Fruit fly (Drosophila melanogaster) whole organism, embryonic: ENCODE results near the gene unk.
A peak's percentile ranks its signal among the peaks of the same experiment; 100 is the strongest.

Source experiments
- BEAF-32 ChIP-seq: fragments of 200-800 bp; sonication (Bioruptor generic); optimal IDR thresholded peaks from 3 replicates; lab custom pipeline; 2017; ENCODE audit warnings: missing biosample characterization, missing genetic modification characterization, mild to moderate bottlenecking, moderate library complexity, missing genetic modification reagents
- CG11398 ChIP-seq: fragments of 200-800 bp; sonication (Bioruptor generic); optimal IDR thresholded peaks from 2 replicates; lab custom pipeline; 2016; ENCODE audit warnings: missing biosample characterization, missing genetic modification characterization
- CG12236 ChIP-seq: fragments of 200-800 bp; sonication (Bioruptor generic); optimal IDR thresholded peaks from 2 replicates; lab custom pipeline; 2016; ENCODE audit warnings: missing biosample characterization, missing genetic modification characterization
- CG12942 ChIP-seq: fragments of 200-800 bp; sonication (Bioruptor generic); optimal IDR thresholded peaks from 3 replicates; lab custom pipeline; 2016; ENCODE audit warnings: missing biosample characterization, missing genetic modification characterization
- CG15073 ChIP-seq: fragments of 200-800 bp; sonication (Bioruptor generic); optimal IDR thresholded peaks from 2 replicates; lab custom pipeline; 2016; ENCODE audit warnings: missing biosample characterization, missing genetic modification characterization
- CG15514 ChIP-seq: fragments of 200-800 bp; sonication (Bioruptor generic); optimal IDR thresholded peaks from 3 replicates; lab custom pipeline; 2017; ENCODE audit warnings: missing biosample characterization, missing genetic modification characterization, mild to moderate bottlenecking, moderate library complexity, missing genetic modification reagents
- CG15601 ChIP-seq: fragments of 200-800 bp; sonication (Bioruptor generic); optimal IDR thresholded peaks from 3 replicates; lab custom pipeline; 2019; ENCODE audit warnings: missing biosample characterization, mild to moderate bottlenecking, missing genetic modification characterization, moderate library complexity
- CG15696 ChIP-seq: fragments of 200-800 bp; sonication (Bioruptor generic); optimal IDR thresholded peaks from 2 replicates; lab custom pipeline; 2019; ENCODE audit warnings: missing biosample characterization, mild to moderate bottlenecking, missing genetic modification characterization, moderate library complexity
- CG2712 ChIP-seq: fragments of 200-800 bp; optimal IDR thresholded peaks from 3 replicates; lab custom pipeline; 2019; ENCODE audit warnings: missing biosample characterization, mild to moderate bottlenecking, missing genetic modification characterization, moderate library complexity
- CG34224 ChIP-seq: fragments of 200-800 bp; sonication (Bioruptor generic); IDR thresholded peaks from 3 replicates; pipeline ENCODE4 v1.3.6; 2022; ENCODE audit warnings: missing biosample characterization, missing genetic modification characterization; ENCODE audit not compliant: partially characterized antibody
- CG4707 ChIP-seq: fragments of 200-800 bp; sonication (Bioruptor generic); optimal IDR thresholded peaks from 2 replicates; lab custom pipeline; 2018; ENCODE audit warnings: missing biosample characterization, mild to moderate bottlenecking, missing genetic modification characterization, moderate library complexity
- CG7839 ChIP-seq: fragments of 200-800 bp; sonication (Bioruptor generic); optimal IDR thresholded peaks from 3 replicates; lab custom pipeline; 2018; ENCODE audit warnings: missing biosample characterization, mild to moderate bottlenecking, missing genetic modification characterization, moderate library complexity
- CG8089 ChIP-seq: fragments of 200-800 bp; sonication (Bioruptor generic); optimal IDR thresholded peaks from 3 replicates; lab custom pipeline; 2016; ENCODE audit warnings: missing biosample characterization, missing genetic modification characterization
- CG8478 ChIP-seq: fragments of >200 bp; optimal IDR thresholded peaks from 2 replicates; lab custom pipeline; 2018
- CHES-1-like ChIP-seq: fragments of 200-800 bp; sonication (Bioruptor generic); optimal IDR thresholded peaks from 2 replicates; lab custom pipeline; 2016; ENCODE audit warnings: missing biosample characterization, missing genetic modification characterization
- CTCF ChIP-seq: fragments of 200-800 bp; sonication (Bioruptor generic); optimal IDR thresholded peaks from 2 replicates; lab custom pipeline; 2017; ENCODE audit warnings: missing biosample characterization, mild to moderate bottlenecking, missing genetic modification characterization, moderate library complexity
- Chrac-16 ChIP-seq: fragments of 200-800 bp; sonication (Bioruptor generic); optimal IDR thresholded peaks from 3 replicates; lab custom pipeline; 2016; ENCODE audit warnings: missing biosample characterization, missing genetic modification characterization
- D ChIP-seq, 2 experiments: fragments of 200-800 bp in 1 of 2; fragments of >200 bp in 1 of 2; sonication (Bioruptor generic) in 1 of 2; optimal IDR thresholded peaks; 2 replicates in 1 of 2; 3 replicates in 1 of 2; lab custom pipeline; 2017; ENCODE audit warnings: mild to moderate bottlenecking in 1 of 2, missing biosample characterization in 1 of 2, missing genetic modification characterization in 1 of 2, missing genetic modification reagents in 1 of 2
- D19B ChIP-seq: fragments of 200-800 bp; sonication (Bioruptor generic); optimal IDR thresholded peaks from 2 replicates; lab custom pipeline; 2017; ENCODE audit warnings: missing biosample characterization, mild to moderate bottlenecking, missing genetic modification characterization
- Elba2 ChIP-seq: fragments of 200-800 bp; sonication (Bioruptor generic); optimal IDR thresholded peaks from 3 replicates; lab custom pipeline; 2016; ENCODE audit warnings: missing biosample characterization, missing genetic modification characterization
- Ets97D ChIP-seq: fragments of 200-800 bp; sonication (Bioruptor generic); optimal IDR thresholded peaks from 3 replicates; lab custom pipeline; 2016; ENCODE audit warnings: missing biosample characterization, missing genetic modification characterization
- Gug ChIP-seq: fragments of 200-800 bp; sonication (Bioruptor generic); IDR thresholded peaks from 4 replicates; pipeline ENCODE4 v1.3.6; 2022; ENCODE audit warnings: missing biosample characterization, missing genetic modification characterization
- HLH4C ChIP-seq: fragments of 200-800 bp; sonication (Bioruptor generic); IDR thresholded peaks from 3 replicates; pipeline ENCODE4 v1.3.6; 2022; ENCODE audit warnings: missing biosample characterization, missing genetic modification characterization; ENCODE audit not compliant: partially characterized antibody
- Hey ChIP-seq: fragments of 200-800 bp; sonication (Bioruptor generic); optimal IDR thresholded peaks from 3 replicates; lab custom pipeline; 2018; ENCODE audit warnings: missing biosample characterization, mild to moderate bottlenecking, missing genetic modification characterization
- HmgZ ChIP-seq: fragments of 200-800 bp; sonication (Bioruptor generic); optimal IDR thresholded peaks from 2 replicates; lab custom pipeline; 2018; ENCODE audit warnings: missing biosample characterization, mild to moderate bottlenecking, missing genetic modification characterization
- MBD-R2 ChIP-seq: fragments of 200-800 bp; sonication (Bioruptor generic); IDR thresholded peaks from 2 replicates; pipeline ENCODE4 v1.3.6; 2022; ENCODE audit warnings: missing biosample characterization, missing genetic modification characterization
- Med ChIP-seq: fragments of 200-800 bp; sonication (Bioruptor generic); peaks from one replicate; lab custom pipeline; 2016; ENCODE audit warnings: missing biosample characterization, missing genetic modification characterization, mild to moderate bottlenecking, inconsistent platforms, moderate library complexity
- Myb ChIP-seq: fragments of 200-800 bp; sonication (Bioruptor generic); optimal IDR thresholded peaks from 2 replicates; lab custom pipeline; 2016; ENCODE audit warnings: missing biosample characterization, missing genetic modification characterization
- Oaz ChIP-seq: fragments of 200-800 bp; sonication (Bioruptor generic); IDR thresholded peaks from 2 replicates; pipeline ENCODE4 v1.3.6; 2022; ENCODE audit warnings: missing biosample characterization, missing genetic modification characterization
- Sry-β ChIP-seq: fragments of 200-800 bp; sonication (Bioruptor generic); optimal IDR thresholded peaks from 2 replicates; lab custom pipeline; 2018; ENCODE audit warnings: missing biosample characterization, mild to moderate bottlenecking, missing genetic modification characterization, moderate library complexity
- Trl ChIP-seq, 3 experiments: fragments of >200 bp in 2 of 3; fragments of 200-800 bp in 1 of 3; sonication (Bioruptor generic) in 1 of 3; optimal IDR thresholded peaks; 2 replicates in 1 of 3; 3 replicates in 2 of 3; lab custom pipeline; 2016 to 2017; ENCODE audit warnings: missing biosample characterization in 1 of 3, missing genetic modification characterization in 1 of 3
- al ChIP-seq: fragments of 200-800 bp; sonication (Bioruptor generic); IDR thresholded peaks from 2 replicates; pipeline ENCODE4 v1.3.6; 2022; ENCODE audit warnings: missing biosample characterization, missing genetic modification characterization
- crc ChIP-seq: fragments of 200-800 bp; sonication (Bioruptor generic); optimal IDR thresholded peaks from 2 replicates; lab custom pipeline; 2016; ENCODE audit warnings: missing biosample characterization, missing genetic modification characterization
- gcm ChIP-seq: fragments of 200-800 bp; sonication (Bioruptor generic); optimal IDR thresholded peaks from 2 replicates; lab custom pipeline; 2019; ENCODE audit warnings: missing biosample characterization, mild to moderate bottlenecking, missing genetic modification characterization, moderate library complexity
- gt ChIP-seq: fragments of 200-800 bp; sonication (Bioruptor generic); IDR thresholded peaks from 2 replicates; pipeline ENCODE4 v1.3.6; 2022; ENCODE audit warnings: missing biosample characterization, missing genetic modification characterization
- ind ChIP-seq: fragments of 200-800 bp; sonication (Bioruptor generic); optimal IDR thresholded peaks from 3 replicates; lab custom pipeline; 2016; ENCODE audit warnings: missing biosample characterization, missing genetic modification characterization
- kay ChIP-seq: fragments of 200-800 bp; sonication (Bioruptor generic); optimal IDR thresholded peaks from 2 replicates; lab custom pipeline; 2016; ENCODE audit warnings: missing biosample characterization, missing genetic modification characterization
- knrl ChIP-seq: fragments of 200-800 bp; sonication (Bioruptor generic); IDR thresholded peaks from 3 replicates; pipeline ENCODE4 v1.3.6; 2022; ENCODE audit warnings: missing biosample characterization, missing genetic modification characterization; ENCODE audit not compliant: partially characterized antibody
- lmd ChIP-seq: fragments of 200-800 bp; sonication (Bioruptor generic); IDR thresholded peaks from 2 replicates; pipeline ENCODE4 v1.3.6; 2022; ENCODE audit warnings: missing biosample characterization, missing genetic modification characterization
- mld ChIP-seq: fragments of 200-800 bp; sonication (Bioruptor generic); IDR thresholded peaks from 3 replicates; pipeline ENCODE4 v1.3.6; 2022; ENCODE audit warnings: missing biosample characterization, missing genetic modification characterization; ENCODE audit not compliant: partially characterized antibody
- nom ChIP-seq: fragments of 200-800 bp; sonication (Bioruptor generic); optimal IDR thresholded peaks from 2 replicates; lab custom pipeline; 2017; ENCODE audit warnings: missing biosample characterization, missing genetic modification characterization, mild to moderate bottlenecking, moderate library complexity, missing genetic modification reagents
- oc ChIP-seq: fragments of 200-800 bp; sonication (Bioruptor generic); optimal IDR thresholded peaks from 2 replicates; lab custom pipeline; 2018; ENCODE audit warnings: missing biosample characterization, mild to moderate bottlenecking, missing genetic modification characterization, moderate library complexity
- pan ChIP-seq, 4 experiments: fragments of >200 bp in 3 of 4; fragments of 200-800 bp in 1 of 4; sonication (Bioruptor generic) in 1 of 4; optimal IDR thresholded peaks in 3 of 4; IDR thresholded peaks in 1 of 4; 2 replicates each; pipeline versions ENCODE4 v1.3.6 to Lab custom; 2017 to 2022; ENCODE audit warnings: missing biosample characterization in 2 of 4, missing genetic modification characterization in 2 of 4, mixed read lengths in 1 of 4
- sens ChIP-seq: fragments of 200-800 bp; sonication (Bioruptor generic); peaks from one replicate; lab custom pipeline; 2016; ENCODE audit warnings: missing biosample characterization, missing genetic modification characterization
- slbo ChIP-seq: fragments of 200-800 bp; sonication (Bioruptor generic); IDR thresholded peaks from 2 replicates; pipeline ENCODE4 v1.3.6; 2022; ENCODE audit warnings: missing biosample characterization, missing genetic modification characterization
- vnd ChIP-seq: fragments of 200-800 bp; sonication (Bioruptor generic); IDR thresholded peaks from 3 replicates; pipeline ENCODE4 v1.3.6; 2022; ENCODE audit warnings: missing biosample characterization, missing genetic modification characterization; ENCODE audit not compliant: partially characterized antibody
- vvl ChIP-seq: fragments of 200-800 bp; sonication (Bioruptor generic); IDR thresholded peaks from 2 replicates; pipeline ENCODE4 v1.3.6; 2022; ENCODE audit warnings: missing biosample characterization, missing genetic modification characterization
- wek ChIP-seq: fragments of 200-800 bp; sonication (Bioruptor generic); optimal IDR thresholded peaks from 3 replicates; lab custom pipeline; 2018; ENCODE audit warnings: missing biosample characterization, mild to moderate bottlenecking, missing genetic modification characterization, moderate library complexity
- z ChIP-seq: fragments of 200-800 bp; sonication (Bioruptor generic); IDR thresholded peaks from 3 replicates; pipeline ENCODE4 v1.3.6; 2022; ENCODE audit warnings: missing biosample characterization, missing genetic modification characterization

unk gene

DNA sequence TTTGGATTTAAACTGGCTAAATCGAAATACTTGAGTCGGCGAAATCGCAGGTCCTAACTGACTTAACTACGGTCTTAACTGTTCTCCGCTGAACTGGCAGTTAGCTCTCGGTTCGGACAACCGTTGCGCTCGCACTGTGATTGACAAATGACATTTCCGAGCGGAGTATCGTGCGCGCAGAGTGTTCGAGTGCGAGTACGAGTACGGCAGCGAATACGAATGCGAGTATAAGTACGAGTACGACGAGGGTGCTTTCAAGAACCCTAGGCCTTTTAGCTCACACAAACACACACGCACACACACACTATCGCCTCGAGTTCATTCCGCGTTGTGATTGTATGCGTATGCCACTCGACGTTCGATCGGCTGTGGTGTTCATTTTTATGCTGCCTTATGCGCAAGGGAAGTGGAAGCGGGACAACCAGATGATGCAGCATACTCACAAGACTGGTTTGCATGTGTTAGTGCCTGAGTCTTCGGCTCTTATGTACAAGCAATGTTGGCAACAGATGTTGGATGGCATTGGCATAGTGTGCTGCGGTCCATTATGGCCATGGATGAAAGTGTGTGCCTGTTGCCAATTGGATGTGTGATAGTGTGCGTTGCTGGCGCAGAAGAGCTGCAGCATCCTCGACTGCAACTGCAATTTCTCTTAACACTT, 15.9 kb downstream of the unk start, which contains the start of gene hh (continued):
- TF ChIP-seq CG12236 (GFP tag; lab: Kevin White, UChicago), result peak; percentile 81
- peak; percentile 43 for TF ChIP-seq gcm
- TF ChIP-seq Sry-β (GFP tag; lab: Kevin White, UChicago), result no peak
- TF ChIP-seq CG8089, result no peak
- no peak for TF ChIP-seq wek (GFP tag; lab: Kevin White, UChicago)
- TF ChIP-seq CG4707 (GFP tag; lab: Kevin White, UChicago), result no peak
- TF ChIP-seq CG15073 (GFP tag; lab: Kevin White, UChicago), result no peak
- TF ChIP-seq CG34224, result no peak
- TF ChIP-seq Oaz (GFP tag; lab: Robert Waterston, UW), result no peak
- 0 out of 2 replicates have a peak, but pooled peaks have one; percentile 24 for TF ChIP-seq vvl (GFP tag; lab: Robert Waterston, UW)
- peak; percentile 98 for TF ChIP-seq D (optimal IDR thresholded peaks at IDR 0.05; lab: Kevin White, UChicago)
- TF ChIP-seq D (GFP tag; optimal IDR thresholded peaks at IDR 0.05; lab: Kevin White, UChicago), result no peak
- TF ChIP-seq CHES-1-like (GFP tag; lab: Kevin White, UChicago), result no peak
- TF ChIP-seq z (GFP tag; lab: Robert Waterston, UW), result peak; percentile 91
- TF ChIP-seq HmgZ (tag; lab: Kevin White, UChicago), result peak; percentile 39
- no peak for TF ChIP-seq HLH4C (GFP tag; lab: Robert Waterston, UW)
- no peak for TF ChIP-seq Myb (GFP tag; lab: Kevin White, UChicago)
- no peak for TF ChIP-seq gt (GFP tag; lab: Robert Waterston, UW)
- no peak for TF ChIP-seq BEAF-32
- peak; percentile 24 for TF ChIP-seq oc (tag; lab: Kevin White, UChicago)
- peak; percentile 99 for TF ChIP-seq CG8478 (lab: Kevin White, UChicago)
- peak; percentile 66 for TF ChIP-seq Med (GFP tag; lab: Kevin White, UChicago)
- peak; percentile 35; the same call in 1 of the 3 replicates for TF ChIP-seq knrl (GFP tag; lab: Robert Waterston, UW)
- TF ChIP-seq kay (GFP tag; lab: Kevin White, UChicago), result no peak
- no peak for TF ChIP-seq Chrac-16 (GFP tag; lab: Kevin White, UChicago)
- TF ChIP-seq CG15601 (tag; lab: Kevin White, UChicago), result no peak
- no peak for TF ChIP-seq crc (GFP tag; lab: Kevin White, UChicago)
- TF ChIP-seq CG7839 (tag; lab: Kevin White, UChicago), result no peak
- TF ChIP-seq CTCF, result no peak
- no peak for TF ChIP-seq Ets97D (GFP tag; lab: Kevin White, UChicago)
- no peak for TF ChIP-seq Trl (optimal IDR thresholded peaks at IDR 0.05; lab: Kevin White, UChicago)
- no peak for TF ChIP-seq Trl (GFP tag; optimal IDR thresholded peaks at IDR 0.05; lab: Kevin White, UChicago)
- no peak for TF ChIP-seq mld
- TF ChIP-seq slbo, result peak; percentile 15; the same call in 1 of the 2 replicates
- TF ChIP-seq pan (optimal IDR thresholded peaks at IDR 0.05; lab: Kevin White, UChicago), result no peak
- TF ChIP-seq pan (GFP tag; optimal IDR thresholded peaks at IDR 0.05 in 1 of 2, IDR thresholded peaks at IDR 0.05 in 1 of 2), result no peak
- no peak for TF ChIP-seq CG12942 (GFP tag; lab: Kevin White, UChicago)
- no peak for TF ChIP-seq CG11398 (GFP tag; lab: Kevin White, UChicago)
- TF ChIP-seq Elba2, result peak; percentile 83
- peak; percentile 9 for TF ChIP-seq CG15514 (GFP tag; lab: Kevin White, UChicago)
- TF ChIP-seq MBD-R2, result 0 out of 2 replicates have a peak, but pooled peaks have one; percentile 18
- TF ChIP-seq nom (GFP tag; lab: Kevin White, UChicago), result no peak
- peak; percentile 17 for TF ChIP-seq CG2712 (tag; lab: Kevin White, UChicago)
- no peak for TF ChIP-seq Gug (GFP tag; lab: Robert Waterston, UW)
- TF ChIP-seq lmd (GFP tag; lab: Robert Waterston, UW), result no peak
- TF ChIP-seq Hey (tag; lab: Kevin White, UChicago), result no peak
- TF ChIP-seq ind (GFP tag; lab: Kevin White, UChicago), result no peak
- no peak for TF ChIP-seq al (GFP tag; lab: Robert Waterston, UW)
- TF ChIP-seq vnd (GFP tag; lab: Robert Waterston, UW), result peak; percentile 50; the same call in 2 of the 3 replicates
- TF ChIP-seq CG15696 (tag; lab: Kevin White, UChicago), result no peak
- peak; percentile 42 for TF ChIP-seq sens (GFP tag; lab: Kevin White, UChicago)
- no peak for TF ChIP-seq D19B
